Worm (Caenorhabditis elegans) whole organism, L4/young adult: ENCODE measurements around the gene gldi-1.
"Not testable (repeated sequence)": the region's sequence is repeated elsewhere in the genome, so short reads cannot be mapped to it uniquely, and the experiment has no call there.

Experiments used
- W03F9.2 ChIP-seq: fragments of 150-350 bp; optimal IDR thresholded peaks from 2 replicates; lab custom pipeline; 2014; ENCODE audit warnings: missing biosample characterization, missing genetic modification characterization
- dao-5 ChIP-seq: sonication (generic microtip); optimal IDR thresholded peaks from 2 replicates; lab custom pipeline; 2016; ENCODE audit warnings: missing genotype, missing genetic modification characterization, moderate library complexity, missing compliant biosample characterization
- him-1 ChIP-seq: sonication (generic microtip); optimal IDR thresholded peaks from 2 replicates; lab custom pipeline; 2016; ENCODE audit warnings: missing genotype, missing genetic modification reagents, missing genetic modification characterization, missing compliant biosample characterization

Gene gldi-1

DNA sequence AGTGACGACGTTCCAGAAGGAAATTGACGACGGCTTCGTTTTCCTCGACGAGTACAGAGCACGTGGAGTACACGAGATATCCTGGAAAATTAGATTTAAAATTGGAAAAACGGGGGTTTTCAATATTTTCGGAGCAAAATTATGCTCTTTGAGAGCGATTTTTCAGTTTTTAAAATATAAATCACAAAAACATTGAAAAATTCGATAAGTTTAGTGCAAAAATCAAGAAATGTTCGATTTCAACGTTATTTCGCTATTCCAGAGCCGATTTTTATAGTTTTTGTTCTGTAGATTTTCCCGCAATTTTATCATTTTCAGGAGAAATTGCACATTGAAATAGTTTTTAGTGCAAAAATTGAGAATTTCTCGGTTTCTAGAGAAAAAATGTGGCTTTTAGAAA is 11.0 kb downstream of the gldi-1 start, which contains the start of gene W07E6.5:
Gene W07E6.5, plus strand, starts transcription at position 301 of the 400 bp plus-strand sequence.
- TF ChIP-seq dao-5 (tag; lab: Kevin White, UChicago), result no peak
- no peak for TF ChIP-seq W03F9.2 (tag; lab: Kevin White, UChicago)
- no peak for TF ChIP-seq him-1 (tag; lab: Kevin White, UChicago)

- no peak for TF ChIP-seq him-1 (tag; lab: Kevin White, UChicago)
- TF ChIP-seq W03F9.2 (tag; lab: Kevin White, UChicago), result no peak
- no peak for TF ChIP-seq dao-5 (tag; lab: Kevin White, UChicago)
Observed at ce11 chrII:470375-470774, 13.8 kb downstream of the gldi-1 start, which contains the start of gene tomm-22. tomm-22 (minus strand) TSS chrII:470475.

DNA sequence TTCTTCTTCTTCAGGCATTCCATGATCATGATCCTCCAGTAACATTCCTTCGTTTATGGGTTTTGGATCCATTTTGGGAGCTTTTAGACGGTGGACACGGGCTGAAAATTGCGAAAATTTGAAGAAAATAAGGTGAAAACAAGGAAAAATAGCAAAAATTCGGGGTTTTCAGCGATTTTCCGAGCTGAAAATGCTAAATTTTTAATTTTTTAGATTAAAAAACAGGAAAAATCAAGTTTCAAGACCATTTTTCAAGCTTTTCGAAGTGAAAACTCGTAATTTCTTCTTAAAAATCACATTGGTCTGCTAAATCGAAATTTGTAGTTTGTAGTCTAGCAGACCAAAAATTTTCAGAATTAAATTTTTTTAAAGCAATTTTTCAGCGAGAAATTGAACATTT is 16.9 kb downstream of the gldi-1 start, which contains the start of gene nfyb-1:
Gene nfyb-1, minus strand, starts transcription at position 101 of the 400 bp plus-strand sequence.
- TF ChIP-seq W03F9.2 (tag; lab: Kevin White, UChicago), result no peak
- TF ChIP-seq dao-5 (tag; lab: Kevin White, UChicago), result no peak
- TF ChIP-seq him-1 (tag; lab: Kevin White, UChicago), result no peak

DNA sequence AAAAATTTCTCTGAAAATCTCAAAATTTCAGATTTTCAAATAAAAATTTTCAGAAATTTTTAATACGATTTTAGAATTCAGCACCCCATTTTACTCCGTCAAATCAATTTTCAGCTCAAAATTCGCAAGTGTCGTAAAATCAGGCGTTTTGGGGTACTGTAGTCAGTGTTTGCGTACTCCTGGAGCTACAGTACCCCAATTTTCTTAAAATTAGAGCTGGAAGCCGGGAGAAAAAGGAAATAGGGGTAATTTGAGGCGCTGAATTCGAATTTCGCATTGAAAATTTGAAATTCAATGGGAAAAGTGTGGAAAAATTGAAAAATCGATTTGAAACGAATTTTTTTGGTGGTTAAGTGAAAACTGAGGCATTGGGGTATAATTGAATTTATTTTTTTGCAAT is 22.9 kb downstream of the gldi-1 start:
- no peak for TF ChIP-seq dao-5 (tag; lab: Kevin White, UChicago)
- TF ChIP-seq him-1 (tag; lab: Kevin White, UChicago), result no peak
- no peak for TF ChIP-seq W03F9.2 (tag; lab: Kevin White, UChicago)

ce11 chrII:460835-461234 is 23.3 kb downstream of the gldi-1 start, which contains the start of gene W10D9.3:
W10D9.3 (minus strand) TSS chrII:460935.
- no peak for TF ChIP-seq him-1 (tag; lab: Kevin White, UChicago)
- TF ChIP-seq W03F9.2 (tag; lab: Kevin White, UChicago), result no peak
- TF ChIP-seq dao-5 (tag; lab: Kevin White, UChicago), result no peak

- TF ChIP-seq W03F9.2 (tag; lab: Kevin White, UChicago), result no peak
- no peak for TF ChIP-seq dao-5 (tag; lab: Kevin White, UChicago)
- TF ChIP-seq him-1 (tag; lab: Kevin White, UChicago), result no peak
Observed at ce11 chrII:457790-458189, 26.4 kb downstream of the gldi-1 start, which contains the start of gene gvd-1. gvd-1 (minus strand) TSS chrII:457890.

DNA sequence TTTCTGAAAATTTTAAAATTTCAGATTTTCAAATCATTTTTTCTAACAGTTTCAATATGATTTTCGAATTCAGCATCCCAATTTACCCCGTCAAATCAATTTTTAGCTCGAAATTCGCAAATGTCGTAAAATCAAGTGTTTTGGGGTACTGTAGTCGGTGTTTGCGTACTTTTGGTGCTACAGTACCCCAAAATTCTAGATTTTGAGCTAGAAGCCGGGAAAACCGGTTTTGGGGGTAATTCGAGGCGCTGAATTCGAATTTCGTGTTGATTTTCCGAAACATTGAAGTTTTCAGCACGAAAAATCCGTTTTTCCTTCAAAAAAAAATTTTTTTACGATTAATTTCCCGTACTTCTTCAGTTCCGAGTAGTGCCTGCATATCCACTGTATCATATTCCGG is 27.8 kb downstream of the gldi-1 start:
- no peak for TF ChIP-seq W03F9.2 (tag; lab: Kevin White, UChicago)

DNA sequence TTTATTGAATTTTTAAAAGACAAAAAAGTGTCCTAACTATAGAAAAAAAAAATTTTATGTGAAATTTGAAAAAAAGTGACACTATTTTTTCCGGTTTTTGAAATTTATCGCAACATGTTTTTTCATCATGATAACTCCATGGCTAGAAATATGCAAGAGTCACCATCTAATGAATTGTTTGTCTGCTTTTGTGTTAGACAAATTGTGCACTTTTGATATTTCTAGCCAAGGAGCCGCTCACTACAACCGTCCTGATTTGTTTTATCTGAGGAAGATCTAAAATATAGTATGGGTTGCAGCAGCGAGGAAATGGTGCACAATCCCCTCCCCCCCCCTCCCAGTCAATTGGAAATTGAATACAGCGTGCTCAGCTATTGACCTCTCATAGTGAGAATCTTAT is 29.5 kb downstream of the gldi-1 start, which contains the start of gene W10D9.1:
Gene W10D9.1, plus strand, starts transcription at position 301 of the 400 bp plus-strand sequence.
- TF ChIP-seq dao-5, him-1, W03F9.2 (tag; lab: Kevin White, UChicago): not testable (repeated sequence)

- not testable (repeated sequence) for TF ChIP-seq him-1, dao-5, W03F9.2 (tag; lab: Kevin White, UChicago)
Observed at ce11 chrII:441102-441501, 43.1 kb downstream of the gldi-1 start, which contains the start of gene C24H12.1. C24H12.1 (plus strand) TSS chrII:441402.

- no peak for TF ChIP-seq W03F9.2 (tag; lab: Kevin White, UChicago)
- no peak for TF ChIP-seq dao-5 (tag; lab: Kevin White, UChicago)
- no peak for TF ChIP-seq him-1 (tag; lab: Kevin White, UChicago)
Observed at ce11 chrII:437279-437678, 46.9 kb downstream of the gldi-1 start.
